Fruit fly (Drosophila melanogaster) whole organism, embryonic: ENCODE measurements around the gene Vps13D.

ENCODE experiments used
- CG15514 ChIP-seq: fragments of 200-800 bp; sonication (Bioruptor generic); optimal IDR thresholded peaks from 3 replicates; lab custom pipeline; 2017; ENCODE audit warnings: missing biosample characterization, missing genetic modification characterization, mild to moderate bottlenecking, moderate library complexity, missing genetic modification reagents
- CG1602 ChIP-seq: fragments of 200-800 bp; sonication (Bioruptor generic); optimal IDR thresholded peaks from 3 replicates; lab custom pipeline; 2016; ENCODE audit warnings: missing biosample characterization, missing genetic modification characterization
- aop ChIP-seq: fragments of 200-800 bp; sonication (Bioruptor generic); IDR thresholded peaks from 2 replicates; pipeline ENCODE4 v1.3.6; 2022; ENCODE audit warnings: missing biosample characterization, missing genetic modification characterization
- bbx ChIP-seq: fragments of 200-800 bp; sonication (Bioruptor generic); IDR thresholded peaks from 2 replicates; pipeline ENCODE4 v1.3.6; 2022; ENCODE audit warnings: missing biosample characterization, missing genetic modification characterization; ENCODE audit not compliant: partially characterized antibody
- lola ChIP-seq, 3 experiments: fragments of >200 bp in 2 of 3; fragments of 200-800 bp in 1 of 3; sonication (Bioruptor generic) in 1 of 3; optimal IDR thresholded peaks; 2 replicates each; lab custom pipeline; 2017 to 2019; ENCODE audit warnings: missing biosample characterization in 3 of 3, missing genetic modification characterization in 3 of 3, mild to moderate bottlenecking in 1 of 3, moderate library complexity in 1 of 3
- peb ChIP-seq: fragments of 200-800 bp; sonication (Bioruptor generic); IDR thresholded peaks from 2 replicates; pipeline ENCODE4 v1.3.6; 2022; ENCODE audit warnings: missing biosample characterization, missing genetic modification characterization
- sisA ChIP-seq: fragments of 200-800 bp; sonication (Bioruptor generic); IDR thresholded peaks from 2 replicates; pipeline ENCODE4 v1.3.6; 2022; ENCODE audit warnings: missing biosample characterization, missing genetic modification characterization
- tgo ChIP-seq: fragments of 200-800 bp; sonication (Bioruptor generic); IDR thresholded peaks from 3 replicates; pipeline ENCODE4 v1.3.6; 2022; ENCODE audit warnings: missing biosample characterization, missing genetic modification characterization

DNA sequence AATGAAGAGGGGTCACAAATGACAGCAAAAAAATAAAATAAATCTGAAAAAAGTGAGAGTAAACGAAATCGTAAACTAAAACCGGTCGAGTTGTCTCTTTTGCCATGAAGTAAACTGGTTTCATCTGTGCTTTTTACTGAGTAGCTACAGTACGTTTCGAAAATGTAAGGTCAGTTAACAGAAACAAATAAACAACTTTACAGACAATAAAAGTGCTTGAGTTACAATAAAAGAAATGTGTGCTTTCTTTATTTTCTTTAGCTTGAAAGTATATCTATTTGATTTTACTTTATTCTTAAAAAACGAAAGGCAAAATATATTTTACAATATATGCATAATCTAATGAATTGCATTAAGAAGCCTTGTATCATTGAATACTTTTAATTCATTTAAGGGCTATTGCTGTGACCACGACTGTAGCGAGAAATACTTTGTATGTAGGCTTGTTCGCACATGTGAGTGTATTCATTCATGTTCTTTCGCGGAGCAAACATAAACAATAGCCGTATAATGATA is 38.1 kb downstream of the Vps13D start:
- TF ChIP-seq sisA (GFP tag; lab: Robert Waterston, UW) (no peak), bbx (GFP tag; lab: Robert Waterston, UW) (no peak), tgo (GFP tag; lab: Robert Waterston, UW) (peak; percentile 21; the same call in 1 of the 3 replicates), CG15514 (GFP tag; lab: Kevin White, UChicago) (peak; percentile 6), lola (GFP tag; optimal IDR thresholded peaks at IDR 0.05; lab: Kevin White, UChicago) (peak in 1 of 3 experiments; percentile 48), aop (GFP tag; lab: Robert Waterston, UW) (no peak), peb (GFP tag; lab: Robert Waterston, UW) (no peak), CG1602 (GFP tag; lab: Kevin White, UChicago) (peak; percentile 19)
